Worm (Caenorhabditis elegans) whole organism, late embryonic: ENCODE data around the gene atg-2.

Source experiments
- C08G9.2 ChIP-seq: sonication (generic microtip); optimal IDR thresholded peaks from 2 replicates; lab custom pipeline; 2016; ENCODE audit warnings: mild to moderate bottlenecking, missing genetic modification characterization, moderate library complexity, missing compliant biosample characterization
- C38D4.7 ChIP-seq: fragments of 200-800 bp; sonication (Bioruptor generic); optimal IDR thresholded peaks from 2 replicates; lab custom pipeline; 2018; ENCODE audit warnings: mild to moderate bottlenecking, missing genetic modification characterization, moderate library complexity, missing compliant biosample characterization
- K09A11.1 ChIP-seq: sonication (generic microtip); optimal IDR thresholded peaks from 2 replicates; lab custom pipeline; 2017; ENCODE audit warnings: antibody characterized with exemption, mild to moderate bottlenecking, missing genetic modification characterization, missing compliant biosample characterization; ENCODE audit not compliant: insufficient read depth
- T23F11.4 ChIP-seq: fragments of 200-800 bp; sonication (Bioruptor generic); optimal IDR thresholded peaks from 2 replicates; lab custom pipeline; 2018; ENCODE audit warnings: mild to moderate bottlenecking, missing genetic modification characterization, missing compliant biosample characterization
- ahr-1 ChIP-seq: sonication (generic microtip); optimal IDR thresholded peaks from 2 replicates; lab custom pipeline; 2016; ENCODE audit warnings: missing genetic modification characterization, missing compliant biosample characterization
- ceh-14 ChIP-seq: sonication (generic microtip); optimal IDR thresholded peaks from 2 replicates; lab custom pipeline; 2016; ENCODE audit warnings: missing genotype, missing genetic modification characterization, missing compliant biosample characterization
- ceh-18 ChIP-seq: sonication (generic microtip); optimal IDR thresholded peaks from 2 replicates; lab custom pipeline; 2016; ENCODE audit warnings: missing genetic modification characterization, missing compliant biosample characterization
- ceh-2 ChIP-seq: sonication (generic microtip); optimal IDR thresholded peaks from 2 replicates; lab custom pipeline; 2016; ENCODE audit warnings: missing genotype, missing genetic modification characterization, missing compliant biosample characterization
- ceh-31 ChIP-seq: sonication (generic microtip); optimal IDR thresholded peaks from 2 replicates; lab custom pipeline; 2016; ENCODE audit warnings: missing genetic modification characterization, missing compliant biosample characterization
- ceh-34 ChIP-seq: sonication (generic microtip); optimal IDR thresholded peaks from 2 replicates; lab custom pipeline; 2016; ENCODE audit warnings: mild to moderate bottlenecking, missing genetic modification characterization, missing compliant biosample characterization
- ceh-45 ChIP-seq: fragments of 200-800 bp; sonication (Bioruptor generic); IDR thresholded peaks from 2 replicates; pipeline ENCODE4 v1.3.6; 2022; ENCODE audit warnings: missing genetic modification reagents, missing genetic modification characterization, missing compliant biosample characterization
- ceh-48 ChIP-seq: sonication (generic microtip); optimal IDR thresholded peaks from 2 replicates; lab custom pipeline; 2016; ENCODE audit warnings: missing genetic modification characterization, inconsistent platforms, missing compliant biosample characterization
- che-1 ChIP-seq: sonication (generic microtip); optimal IDR thresholded peaks from 2 replicates; lab custom pipeline; 2016; ENCODE audit warnings: mild to moderate bottlenecking, missing genetic modification characterization, missing compliant biosample characterization
- dve-1 ChIP-seq: sonication (generic microtip); optimal IDR thresholded peaks from 2 replicates; lab custom pipeline; 2017; ENCODE audit warnings: antibody characterized with exemption, mild to moderate bottlenecking, missing genetic modification characterization, missing compliant biosample characterization
- elt-2 ChIP-seq: sonication (generic microtip); optimal IDR thresholded peaks from 2 replicates; lab custom pipeline; 2016; ENCODE audit warnings: missing genetic modification reagents, missing genetic modification characterization, missing compliant biosample characterization
- ets-4 ChIP-seq: sonication (generic microtip); optimal IDR thresholded peaks from 2 replicates; lab custom pipeline; 2016; ENCODE audit warnings: missing genetic modification characterization, missing compliant biosample characterization
- fkh-6 ChIP-seq: sonication (generic microtip); optimal IDR thresholded peaks from 2 replicates; lab custom pipeline; 2016; ENCODE audit warnings: missing genetic modification characterization, missing compliant biosample characterization
- gmeb-2 ChIP-seq: sonication (generic microtip); optimal IDR thresholded peaks from 2 replicates; lab custom pipeline; 2016; ENCODE audit warnings: missing genetic modification characterization, inconsistent platforms, missing compliant biosample characterization
- hlh-30 ChIP-seq: sonication (generic microtip); optimal IDR thresholded peaks from 2 replicates; lab custom pipeline; 2017; ENCODE audit warnings: antibody characterized with exemption, missing genetic modification characterization, missing compliant biosample characterization; ENCODE audit not compliant: insufficient read depth
- hlh-6 ChIP-seq: sonication (generic microtip); optimal IDR thresholded peaks from 2 replicates; lab custom pipeline; 2016; ENCODE audit warnings: missing genotype, missing genetic modification characterization, missing compliant biosample characterization
- hlh-8 ChIP-seq: sonication (generic microtip); optimal IDR thresholded peaks from 2 replicates; lab custom pipeline; 2016; ENCODE audit warnings: missing genotype, missing genetic modification characterization, missing compliant biosample characterization
- lim-6 ChIP-seq: sonication (generic microtip); optimal IDR thresholded peaks from 2 replicates; lab custom pipeline; 2016; ENCODE audit warnings: missing genetic modification characterization, missing compliant biosample characterization
- lin-11 ChIP-seq: fragments of 200-800 bp; sonication (Bioruptor generic); optimal IDR thresholded peaks from 2 replicates; lab custom pipeline; 2018; ENCODE audit warnings: mild to moderate bottlenecking, missing genetic modification characterization, missing compliant biosample characterization
- mec-3 ChIP-seq: sonication (generic microtip); optimal IDR thresholded peaks from 2 replicates; lab custom pipeline; 2016; ENCODE audit warnings: borderline replicate concordance, missing genetic modification characterization, missing compliant biosample characterization
- nfya-1 ChIP-seq: sonication (generic microtip); optimal IDR thresholded peaks from 2 replicates; lab custom pipeline; 2017; ENCODE audit warnings: missing genetic modification characterization, mild to moderate bottlenecking, missing compliant biosample characterization, antibody characterized with exemption, moderate library complexity
- npax-4 ChIP-seq: sonication (generic microtip); optimal IDR thresholded peaks from 2 replicates; lab custom pipeline; 2016; ENCODE audit warnings: missing genetic modification characterization, missing compliant biosample characterization
- odd-2 ChIP-seq: sonication (generic microtip); optimal IDR thresholded peaks from 2 replicates; lab custom pipeline; 2017; ENCODE audit warnings: antibody characterized with exemption, mild to moderate bottlenecking, missing genetic modification characterization, missing compliant biosample characterization
- pat-9 ChIP-seq: fragments of 200-800 bp; sonication (Bioruptor generic); optimal IDR thresholded peaks from 2 replicates; lab custom pipeline; 2018; ENCODE audit warnings: mild to moderate bottlenecking, missing genetic modification characterization, moderate library complexity, missing compliant biosample characterization
- pax-1 ChIP-seq: fragments of 150-350 bp; optimal IDR thresholded peaks from 2 replicates; lab custom pipeline; 2014; ENCODE audit warnings: missing biosample characterization, missing genetic modification characterization
- pros-1 ChIP-seq: fragments of 150-350 bp; optimal IDR thresholded peaks from 2 replicates; lab custom pipeline; 2014; ENCODE audit warnings: missing biosample characterization, missing genetic modification reagents, missing genetic modification characterization
- ref-2 ChIP-seq: sonication (generic microtip); optimal IDR thresholded peaks from 2 replicates; lab custom pipeline; 2016; ENCODE audit warnings: missing genetic modification characterization, missing compliant biosample characterization
- sox-2 ChIP-seq: fragments of 200-800 bp; sonication (Bioruptor generic); IDR thresholded peaks from 2 replicates; pipeline ENCODE4 v1.3.6; 2022; ENCODE audit warnings: missing genetic modification reagents, missing genetic modification characterization, missing compliant biosample characterization
- syd-9 ChIP-seq: sonication (generic microtip); optimal IDR thresholded peaks from 2 replicates; lab custom pipeline; 2016; ENCODE audit warnings: mild to moderate bottlenecking, missing genetic modification characterization, moderate library complexity, missing compliant biosample characterization
- tbx-7 ChIP-seq: sonication (generic microtip); optimal IDR thresholded peaks from 2 replicates; lab custom pipeline; 2016; ENCODE audit warnings: missing genotype, missing genetic modification characterization, missing compliant biosample characterization
- ttx-3 ChIP-seq: sonication (generic microtip); optimal IDR thresholded peaks from 2 replicates; lab custom pipeline; 2016; ENCODE audit warnings: missing genetic modification reagents, missing genetic modification characterization, missing compliant biosample characterization
- unc-3 ChIP-seq, 2 experiments: fragments of 200-800 bp in 1 of 2; sonication (Bioruptor generic) in 1 of 2; sonication (generic microtip) in 1 of 2; conservative IDR thresholded peaks in 1 of 2; optimal IDR thresholded peaks in 1 of 2; 2 replicates each; pipeline versions ENCODE4 v1.3.6 to Lab custom; 2016 to 2022; ENCODE audit warnings: missing compliant biosample characterization in 2 of 2, missing genetic modification characterization in 2 of 2, missing genetic modification reagents in 1 of 2
- unc-42 ChIP-seq: sonication (generic microtip); optimal IDR thresholded peaks from 2 replicates; lab custom pipeline; 2016; ENCODE audit warnings: missing genotype, missing genetic modification characterization, missing compliant biosample characterization
- unc-86 ChIP-seq: sonication (generic microtip); optimal IDR thresholded peaks from 2 replicates; lab custom pipeline; 2016; ENCODE audit warnings: missing genetic modification characterization, missing compliant biosample characterization

Gene atg-2

DNA sequence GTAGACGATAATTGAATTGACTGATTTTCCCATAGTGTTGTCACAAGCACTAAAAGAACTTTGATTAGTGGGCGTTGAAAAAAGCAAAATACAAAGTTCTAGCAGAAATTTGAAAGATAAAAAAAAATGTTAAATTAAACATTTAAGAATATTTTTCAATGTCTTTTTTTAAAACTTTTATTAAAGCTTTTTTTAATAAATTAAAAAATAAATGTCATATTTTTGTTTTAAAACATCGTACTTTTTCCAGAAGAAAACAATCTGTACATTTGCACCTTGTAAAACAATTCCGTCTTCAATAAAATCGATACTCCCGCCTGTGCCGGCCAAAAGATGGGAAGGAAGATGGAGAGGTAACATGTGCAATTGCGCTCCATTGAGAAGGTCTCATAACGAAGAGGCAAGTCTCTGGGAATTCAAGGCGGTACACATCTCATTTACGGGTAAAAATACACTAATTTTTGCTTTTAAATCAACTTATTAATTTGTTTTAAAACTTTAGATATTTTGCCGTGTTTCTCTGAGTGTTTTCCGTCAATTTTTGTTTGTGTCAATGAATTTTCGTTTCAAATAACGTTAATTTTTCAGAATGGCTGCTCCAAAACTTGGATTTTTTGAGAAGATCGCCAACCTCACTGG lies 34.2 kb downstream of the atg-2 start, which contains the start of the genes glr-6 and asg-2:
glr-6 (minus strand) TSS at position 51 of the 639 bp plus-strand sequence.
asg-2 (plus strand) TSS at position 589 of the 639 bp plus-strand sequence.
- TF ChIP-seq elt-2 (peak; percentile 3), lin-11 (tag; lab: Kevin White, UChicago) (no peak), pros-1 (no peak), ceh-18 (tag; lab: Kevin White, UChicago) (peak; percentile 20), npax-4 (tag; lab: Kevin White, UChicago) (no peak), ref-2 (no peak), ceh-48 (peak; percentile 76), ceh-31 (tag; lab: Kevin White, UChicago) (peak; percentile 50), hlh-30 (no peak), tbx-7 (no peak), unc-42 (tag; lab: Kevin White, UChicago) (peak; percentile 21), ceh-34 (peak; percentile 22), unc-86 (tag; lab: Kevin White, UChicago) (no peak), nfya-1 (tag; lab: Kevin White, UChicago) (peak; percentile 61), ets-4 (tag; lab: Kevin White, UChicago) (peak; percentile 24), pax-1 (tag; lab: Kevin White, UChicago) (no peak), K09A11.1 (no peak), sox-2 (no peak), hlh-8 (tag; lab: Kevin White, UChicago) (no peak), mec-3 (no peak)

DNA sequence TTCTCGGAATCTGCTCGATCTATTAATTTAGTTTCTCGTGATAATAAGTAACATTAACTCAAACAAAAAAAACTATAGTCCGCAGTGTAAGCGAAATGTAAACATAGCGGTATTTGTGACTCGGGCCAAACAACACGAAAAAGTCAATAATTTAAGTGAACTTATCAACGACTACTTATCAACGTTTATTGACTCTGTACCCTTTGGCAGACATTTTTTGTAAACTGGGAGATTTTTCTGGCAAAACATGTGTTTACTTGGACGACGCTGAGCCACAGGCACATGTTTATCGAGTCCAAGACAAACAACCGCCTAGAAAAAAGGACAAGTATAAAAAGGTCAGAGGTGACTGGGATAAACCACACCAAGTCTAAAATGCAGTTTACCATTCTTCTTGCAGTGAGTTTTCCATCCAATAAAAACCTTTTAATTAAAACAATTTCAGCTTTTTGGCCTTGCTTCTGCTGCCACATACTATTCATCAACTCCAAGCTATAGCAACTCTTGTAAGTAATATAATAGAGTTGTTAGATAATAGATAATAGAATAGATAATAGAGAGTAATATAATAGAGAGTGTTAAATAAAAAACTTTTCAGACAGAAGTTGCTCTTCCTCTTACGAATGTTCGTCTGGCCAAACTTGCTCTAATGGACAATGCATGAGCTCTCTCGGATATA lies 38.0 kb downstream of the atg-2 start, which contains the start of gene C53B7.3:
C53B7.3 (plus strand) TSS at position 362 of the 679 bp plus-strand sequence.
- TF ChIP-seq ahr-1 (tag; lab: Kevin White, UChicago) (no peak), syd-9 (tag; lab: Kevin White, UChicago) (no peak), gmeb-2 (tag; lab: Kevin White, UChicago) (no peak), pat-9 (tag; lab: Kevin White, UChicago) (no peak), ceh-34 (no peak), fkh-6 (tag; lab: Kevin White, UChicago) (no peak), C08G9.2 (no peak), hlh-30 (no peak), lim-6 (tag; lab: Kevin White, UChicago) (no peak), mec-3 (no peak), T23F11.4 (GFP tag; lab: Kevin White, UChicago) (no peak), ttx-3 (no peak), C38D4.7 (no peak), odd-2 (tag; lab: Kevin White, UChicago) (no peak), ref-2 (no peak)
- TF ChIP-seq, all 69 proteins: peak for 0

DNA sequence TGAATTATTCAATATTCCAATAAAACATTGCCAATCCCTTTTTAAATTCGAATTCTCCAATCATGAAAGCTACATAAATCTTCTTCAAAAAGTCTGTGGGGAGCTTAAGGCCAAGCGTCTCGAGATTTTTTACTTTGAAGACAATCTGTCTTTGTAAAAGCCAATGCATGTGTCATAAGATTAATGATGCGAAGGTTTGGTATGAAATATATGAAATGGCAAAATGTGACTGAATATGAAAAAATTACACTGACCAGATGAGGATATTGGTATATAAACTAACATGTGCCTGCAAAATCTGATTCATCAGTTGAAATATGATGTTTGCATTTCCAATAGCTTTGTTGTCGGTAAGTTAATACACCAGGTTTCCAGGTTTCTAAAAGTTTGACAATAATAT lies 39.4 kb downstream of the atg-2 start, which contains the start of gene C53B7.2:
C53B7.2 (plus strand) TSS at position 301 of the 400 bp plus-strand sequence.
- TF ChIP-seq che-1 (tag; lab: Kevin White, UChicago) (no peak), ceh-2 (no peak), ceh-14 (tag; lab: Kevin White, UChicago) (no peak), ceh-48 (no peak), pax-1 (tag; lab: Kevin White, UChicago) (no peak), hlh-6 (tag; lab: Kevin White, UChicago) (no peak), gmeb-2 (tag; lab: Kevin White, UChicago) (no peak), pros-1 (no peak), dve-1 (no peak), ceh-45 (GFP tag; lab: Robert Waterston, UW) (no peak), C08G9.2 (no peak), odd-2 (tag; lab: Kevin White, UChicago) (no peak), unc-3 (GFP tag; conservative IDR thresholded peaks at IDR 0.05; lab: Robert Waterston, UW) (no peak), unc-3 (tag; optimal IDR thresholded peaks at IDR 0.05; lab: Kevin White, UChicago) (no peak)
